Worm (Caenorhabditis elegans) whole organism, midembryonic: Measurements from ENCODE around the gene mtm-3.

Source experiments
- T22C8.4 ChIP-seq: fragments of 200-800 bp; sonication (Bioruptor generic); IDR thresholded peaks from 2 replicates; pipeline ENCODE4 v1.3.6; 2022; ENCODE audit warnings: missing genetic modification characterization, missing compliant biosample characterization
- cog-1 ChIP-seq: sonication (generic microtip); optimal IDR thresholded peaks from 2 replicates; lab custom pipeline; 2016; ENCODE audit warnings: missing genetic modification characterization, missing compliant biosample characterization
- flt-1 ChIP-seq: fragments of 200-800 bp; sonication (Bioruptor generic); IDR thresholded peaks from 2 replicates; pipeline ENCODE4 v1.3.6; 2022; ENCODE audit warnings: missing genetic modification characterization, missing compliant biosample characterization
- klf-2 ChIP-seq: fragments of 200-800 bp; sonication (Bioruptor generic); conservative IDR thresholded peaks from 2 replicates; pipeline ENCODE4 v1.3.6; 2022; ENCODE audit warnings: missing genetic modification reagents, missing genetic modification characterization, missing compliant biosample characterization
- med-1 ChIP-seq: sonication (generic microtip); optimal IDR thresholded peaks from 2 replicates; lab custom pipeline; 2017; ENCODE audit warnings: missing genetic modification characterization, mild to moderate bottlenecking, missing compliant biosample characterization, antibody characterized with exemption, missing genetic modification reagents; ENCODE audit not compliant: insufficient read depth
- ref-1 ChIP-seq: fragments of 200-800 bp; sonication (Bioruptor generic); conservative IDR thresholded peaks from 2 replicates; pipeline ENCODE4 v1.3.6; 2022; ENCODE audit warnings: missing genetic modification reagents, missing genetic modification characterization, missing compliant biosample characterization
- tab-1 ChIP-seq: fragments of 200-800 bp; sonication (Bioruptor generic); IDR thresholded peaks from 2 replicates; pipeline ENCODE4 v1.3.6; 2022; ENCODE audit warnings: missing genetic modification characterization, missing compliant biosample characterization
- ztf-23 ChIP-seq: fragments of 200-800 bp; sonication (Bioruptor generic); IDR thresholded peaks from 2 replicates; pipeline ENCODE4 v1.3.6; 2022; ENCODE audit warnings: missing genetic modification reagents, missing genetic modification characterization, missing compliant biosample characterization
- ztf-29 ChIP-seq: fragments of 200-800 bp; sonication (Bioruptor generic); IDR thresholded peaks from 2 replicates; pipeline ENCODE4 v1.3.6; 2022; ENCODE audit warnings: missing genetic modification reagents, missing genetic modification characterization, missing compliant biosample characterization

Gene mtm-3

ce11 chrIII:3829105-3829504 lies 28.8 kb upstream of the mtm-3 start, which contains the start of gene cnnm-5:
TSS of gene cnnm-5 (minus strand) at chrIII:3829205.
- TF ChIP-seq klf-2 (no peak), ref-1 (GFP tag; lab: Robert Waterston, UW) (no peak), flt-1 (GFP tag; lab: Robert Waterston, UW) (no peak), ztf-23 (GFP tag; lab: Robert Waterston, UW) (no peak), ztf-29 (GFP tag; lab: Robert Waterston, UW) (no peak), T22C8.4 (GFP tag; lab: Robert Waterston, UW) (no peak), tab-1 (GFP tag; lab: Robert Waterston, UW) (no peak), med-1 (no peak), cog-1 (no peak)

- no peak for TF ChIP-seq cog-1
- TF ChIP-seq klf-2: no peak
- TF ChIP-seq ztf-23 (GFP tag; lab: Robert Waterston, UW): no peak
- no peak for TF ChIP-seq ref-1 (GFP tag; lab: Robert Waterston, UW)
- no peak for TF ChIP-seq tab-1 (GFP tag; lab: Robert Waterston, UW)
- TF ChIP-seq flt-1 (GFP tag; lab: Robert Waterston, UW): no peak
- TF ChIP-seq ztf-29 (GFP tag; lab: Robert Waterston, UW): no peak
- TF ChIP-seq T22C8.4 (GFP tag; lab: Robert Waterston, UW): no peak
Observed at ce11 chrIII:3821969-3822453, 21.7 kb upstream of the mtm-3 start, which contains the start of gene amx-1. TSS of gene amx-1 (plus strand) at chrIII:3822403.

ce11 chrIII:3820134-3820533 lies 19.9 kb upstream of the mtm-3 start:
- TF ChIP-seq ztf-23 (GFP tag; lab: Robert Waterston, UW): peak; percentile 45; the same call in 1 of the 2 replicates
- TF ChIP-seq cog-1: peak; percentile 46
- 0 out of 2 replicates have a peak, but pooled peaks have one; percentile 28 for TF ChIP-seq tab-1 (GFP tag; lab: Robert Waterston, UW)
- TF ChIP-seq flt-1 (GFP tag; lab: Robert Waterston, UW): no peak
- no peak for TF ChIP-seq ztf-29 (GFP tag; lab: Robert Waterston, UW)
- TF ChIP-seq med-1: no peak
- TF ChIP-seq T22C8.4 (GFP tag; lab: Robert Waterston, UW): no peak
- no peak for TF ChIP-seq ref-1 (GFP tag; lab: Robert Waterston, UW)
- no peak for TF ChIP-seq klf-2

- no peak for TF ChIP-seq tab-1 (GFP tag; lab: Robert Waterston, UW)
Observed at ce11 chrIII:3819579-3819978, 19.3 kb upstream of the mtm-3 start, which contains the start of gene dpy-27. TSS of gene dpy-27 (minus strand) at chrIII:3819679.

ce11 chrIII:3814421-3814820 lies 14.2 kb upstream of the mtm-3 start:
- TF ChIP-seq klf-2 (no peak), cog-1 (no peak), T22C8.4 (GFP tag; lab: Robert Waterston, UW) (no peak), ztf-29 (GFP tag; lab: Robert Waterston, UW) (no peak), ref-1 (GFP tag; lab: Robert Waterston, UW) (no peak), ztf-23 (GFP tag; lab: Robert Waterston, UW) (no peak), tab-1 (GFP tag; lab: Robert Waterston, UW) (no peak), med-1 (no peak), flt-1 (GFP tag; lab: Robert Waterston, UW) (no peak)

- TF ChIP-seq klf-2 (no peak), ref-1 (GFP tag; lab: Robert Waterston, UW) (no peak), T22C8.4 (GFP tag; lab: Robert Waterston, UW) (no peak), med-1 (no peak), cog-1 (no peak), ztf-23 (GFP tag; lab: Robert Waterston, UW) (no peak), tab-1 (GFP tag; lab: Robert Waterston, UW) (no peak), ztf-29 (GFP tag; lab: Robert Waterston, UW) (no peak), flt-1 (GFP tag; lab: Robert Waterston, UW) (no peak)
Observed at ce11 chrIII:3812369-3812993, 12.2 kb upstream of the mtm-3 start.

- TF ChIP-seq med-1: no peak
- no peak for TF ChIP-seq klf-2
- no peak for TF ChIP-seq flt-1 (GFP tag; lab: Robert Waterston, UW)
- no peak for TF ChIP-seq ref-1 (GFP tag; lab: Robert Waterston, UW)
- TF ChIP-seq cog-1: no peak
- TF ChIP-seq ztf-23 (GFP tag; lab: Robert Waterston, UW): no peak
- TF ChIP-seq tab-1 (GFP tag; lab: Robert Waterston, UW): no peak
- TF ChIP-seq T22C8.4 (GFP tag; lab: Robert Waterston, UW): no peak
- no peak for TF ChIP-seq ztf-29 (GFP tag; lab: Robert Waterston, UW)
Observed at ce11 chrIII:3811375-3811924, 11.2 kb upstream of the mtm-3 start.

- no peak for TF ChIP-seq flt-1 (GFP tag; lab: Robert Waterston, UW)
- TF ChIP-seq med-1: no peak
- no peak for TF ChIP-seq tab-1 (GFP tag; lab: Robert Waterston, UW)
- TF ChIP-seq klf-2: no peak
- TF ChIP-seq ref-1 (GFP tag; lab: Robert Waterston, UW): no peak
Observed at ce11 chrIII:3809008-3809407, 8.7 kb upstream of the mtm-3 start, which contains the start of gene toh-1. TSS of gene toh-1 (minus strand) at chrIII:3809030.

ce11 chrIII:3807590-3807989 lies 7.3 kb upstream of the mtm-3 start:
- TF ChIP-seq cog-1 (no peak), ztf-29 (GFP tag; lab: Robert Waterston, UW) (no peak), ztf-23 (GFP tag; lab: Robert Waterston, UW) (no peak), klf-2 (no peak), med-1 (no peak), T22C8.4 (GFP tag; lab: Robert Waterston, UW) (no peak)

- no peak for TF ChIP-seq ztf-29 (GFP tag; lab: Robert Waterston, UW)
- TF ChIP-seq tab-1 (GFP tag; lab: Robert Waterston, UW): no peak
- TF ChIP-seq med-1: no peak
- TF ChIP-seq cog-1: no peak
- TF ChIP-seq ref-1 (GFP tag; lab: Robert Waterston, UW): no peak
- TF ChIP-seq T22C8.4 (GFP tag; lab: Robert Waterston, UW): no peak
- TF ChIP-seq klf-2: no peak
- TF ChIP-seq ztf-23 (GFP tag; lab: Robert Waterston, UW): no peak
- no peak for TF ChIP-seq flt-1 (GFP tag; lab: Robert Waterston, UW)
Observed at ce11 chrIII:3806883-3807282, 6.6 kb upstream of the mtm-3 start.
